Fruit fly (Drosophila melanogaster): ENCODE data around the gene CG15571.

DNA sequence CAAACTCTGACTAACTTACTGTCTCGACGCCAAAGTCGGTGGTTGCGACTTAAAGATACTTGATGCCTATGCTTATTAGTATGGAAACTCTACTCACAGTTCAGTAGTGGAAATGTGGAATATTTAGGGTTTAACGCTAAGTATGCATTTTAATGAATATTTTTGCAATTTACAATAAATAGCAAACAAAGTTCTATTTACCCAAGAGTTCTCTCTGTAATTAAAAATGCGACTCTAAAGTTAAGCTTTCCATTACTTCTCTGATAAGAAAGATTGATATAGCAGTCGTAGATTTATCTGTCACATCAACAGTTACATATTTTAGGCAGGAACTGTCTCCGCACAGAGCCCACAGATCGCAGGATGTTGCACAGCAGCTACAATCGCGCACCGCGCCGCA lies 48.6 kb upstream of the CG15571 start, which contains the start of gene CG12691:
- TF ChIP-seq CG1620 (GFP tag; optimal IDR thresholded peaks at IDR 0.05) (no peak), Crg-1 (GFP tag; optimal IDR thresholded peaks at IDR 0.05) (no peak), CG7101 (tag; optimal IDR thresholded peaks at IDR 0.05) (no peak), CG7045 (GFP tag; optimal IDR thresholded peaks at IDR 0.05) (no peak), Hr96 (GFP tag; optimal IDR thresholded peaks at IDR 0.05) (no peak), kay (GFP tag; ENCODE audit: borderline replicate concordance) (no peak), cic (GFP tag; optimal IDR thresholded peaks at IDR 0.05) (no peak), Clk (GFP tag; optimal IDR thresholded peaks at IDR 0.05) (no peak), CG5204 (GFP tag; optimal IDR thresholded peaks at IDR 0.05) (no peak)
